Fruit fly (Drosophila melanogaster): Measurements from ENCODE around the gene SpdS.

DNA sequence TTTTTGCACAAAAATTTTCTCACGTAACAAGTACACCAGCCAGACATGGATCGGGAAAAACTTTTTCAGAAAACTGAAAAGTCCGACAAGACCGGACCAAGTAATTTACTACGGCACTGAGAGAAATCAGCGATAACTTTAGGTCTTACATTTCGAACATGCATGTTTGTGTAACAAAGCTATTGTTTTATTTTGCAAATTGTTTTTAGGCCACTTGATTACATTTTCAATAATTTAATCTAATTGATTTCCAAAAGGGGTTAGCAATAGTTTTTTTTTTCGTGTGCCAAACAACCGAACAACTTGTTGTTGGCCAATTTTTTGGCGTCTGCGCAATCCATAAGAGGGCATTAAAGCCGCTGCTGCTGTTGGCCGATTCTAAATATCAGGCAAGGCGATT is 18.3 kb upstream of the SpdS start:
- TF ChIP-seq CG8478 (optimal IDR thresholded peaks at IDR 0.05): no peak
- no peak for TF ChIP-seq CTCF (optimal IDR thresholded peaks at IDR 0.05)

All from S2 (cell line).